Worm (Caenorhabditis elegans): Measurements from ENCODE around the gene kin-19.

DNA sequence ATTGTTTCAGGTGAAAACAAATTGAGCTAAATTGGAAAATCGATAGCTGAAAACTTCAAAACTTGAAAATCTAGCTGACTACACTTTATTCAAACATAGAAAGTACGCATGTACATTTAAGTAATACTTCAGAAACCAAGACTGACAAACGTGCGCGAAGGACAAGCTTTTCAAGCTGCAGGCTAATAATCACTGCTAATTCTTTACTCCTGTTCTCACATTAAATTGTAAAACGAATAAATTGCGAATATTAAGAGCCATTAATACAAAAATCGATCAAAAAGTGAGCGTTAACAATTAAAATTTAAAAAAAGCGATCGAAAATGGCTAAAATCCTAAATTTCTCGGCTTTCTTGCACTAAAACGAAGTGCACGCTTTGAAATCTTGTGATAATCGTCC lies 628 bp upstream of the kin-19 start:
- TF ChIP-seq tbx-2 (tag; optimal IDR thresholded peaks at IDR 0.05) (no peak), fos-1 (tag; optimal IDR thresholded peaks at IDR 0.05) (no peak), nhr-28 (tag; optimal IDR thresholded peaks at IDR 0.05) (no peak), R02D3.7 (tag; optimal IDR thresholded peaks at IDR 0.05) (no peak), lin-39 (tag; optimal IDR thresholded peaks at IDR 0.05) (no peak), nfya-1 (tag; optimal IDR thresholded peaks at IDR 0.05; ENCODE audit: insufficient read depth) (no peak), pqm-1 (tag; optimal IDR thresholded peaks at IDR 0.05) (no peak), ztf-4 (tag; optimal IDR thresholded peaks at IDR 0.05) (no peak), fkh-10 (GFP tag; optimal IDR thresholded peaks at IDR 0.05) (no peak), egl-27 (tag; optimal IDR thresholded peaks at IDR 0.05) (no peak), nhr-25 (tag; optimal IDR thresholded peaks at IDR 0.05) (no peak), snpc-4 (tag; optimal IDR thresholded peaks at IDR 0.05) (no peak), nhr-12 (tag; optimal IDR thresholded peaks at IDR 0.05) (no peak), mdl-1 (tag; optimal IDR thresholded peaks at IDR 0.05) (no peak)

All from whole organism, L3 larva.